Fruit fly (Drosophila melanogaster) whole organism: ENCODE results near the gene CG18268.

Source experiments
- Dll ChIP-seq: fragments of >200 bp; optimal IDR thresholded peaks from 2 replicates; lab custom pipeline; 2017
- pan ChIP-seq: fragments of >200 bp; optimal IDR thresholded peaks from 2 replicates; lab custom pipeline; 2017
- psq ChIP-seq: fragments of >200 bp; optimal IDR thresholded peaks from 2 replicates; lab custom pipeline; 2017

dm6 chr3R:7785784-7786183 is 18.4 kb downstream of the CG18268 start, which contains the start of gene CG18745:
- TF ChIP-seq psq (lab: Kevin White, UChicago) (no peak), pan (lab: Kevin White, UChicago) (no peak), Dll (lab: Kevin White, UChicago) (no peak)
